Worm (Caenorhabditis elegans): Measurements from ENCODE around the gene F26A1.9.

DNA sequence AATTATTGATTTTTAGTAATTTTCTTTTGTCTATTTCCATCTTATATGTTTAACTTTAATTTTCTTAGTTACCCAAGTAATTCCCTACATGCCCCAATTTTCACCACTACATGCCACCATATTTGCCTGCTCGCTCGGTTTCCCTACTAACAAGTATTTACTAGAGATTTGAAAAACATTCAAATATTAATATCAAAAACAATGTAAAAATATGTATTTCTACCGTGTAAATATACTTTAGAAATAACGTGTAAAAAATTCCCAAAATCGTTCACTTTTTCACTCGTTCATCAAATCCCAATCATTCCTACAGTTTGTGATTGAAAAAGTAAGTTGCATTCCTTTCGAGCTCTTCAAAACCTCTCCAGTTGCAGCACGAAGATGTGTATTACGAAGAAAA, 2.7 kb downstream of the F26A1.9 start, which contains the start of gene F26A1.3:
- no peak for TF ChIP-seq ama-1 (optimal IDR thresholded peaks at IDR 0.05)
- no peak for TF ChIP-seq flt-1 (GFP tag; IDR thresholded peaks at IDR 0.05)
- no peak for TF ChIP-seq tbx-11 (GFP tag; IDR thresholded peaks at IDR 0.05)
- TF ChIP-seq scrt-1 (GFP tag; IDR thresholded peaks at IDR 0.05), result no peak
- no peak for TF ChIP-seq hmbx-1 (tag; optimal IDR thresholded peaks at IDR 0.05)
- TF ChIP-seq ets-7 (tag; optimal IDR thresholded peaks at IDR 0.05), result no peak
- no peak for TF ChIP-seq ceh-13 (GFP tag; optimal IDR thresholded peaks at IDR 0.05)
- no peak for TF ChIP-seq ceh-36 (tag; optimal IDR thresholded peaks at IDR 0.05)
- no peak for TF ChIP-seq hnd-1 (tag; optimal IDR thresholded peaks at IDR 0.05)
- no peak for TF ChIP-seq hmg-4 (GFP tag; optimal IDR thresholded peaks at IDR 0.05)
- TF ChIP-seq B0310.2 (tag; optimal IDR thresholded peaks at IDR 0.05), result no peak
- TF ChIP-seq aly-1 (tag; optimal IDR thresholded peaks at IDR 0.05), result no peak
- TF ChIP-seq pes-1 (GFP tag; IDR thresholded peaks at IDR 0.05), result no peak

Measured in whole organism, early embryonic.